Fruit fly (Drosophila melanogaster): ENCODE results near the gene CG42821.

Gene CG42821

DNA sequence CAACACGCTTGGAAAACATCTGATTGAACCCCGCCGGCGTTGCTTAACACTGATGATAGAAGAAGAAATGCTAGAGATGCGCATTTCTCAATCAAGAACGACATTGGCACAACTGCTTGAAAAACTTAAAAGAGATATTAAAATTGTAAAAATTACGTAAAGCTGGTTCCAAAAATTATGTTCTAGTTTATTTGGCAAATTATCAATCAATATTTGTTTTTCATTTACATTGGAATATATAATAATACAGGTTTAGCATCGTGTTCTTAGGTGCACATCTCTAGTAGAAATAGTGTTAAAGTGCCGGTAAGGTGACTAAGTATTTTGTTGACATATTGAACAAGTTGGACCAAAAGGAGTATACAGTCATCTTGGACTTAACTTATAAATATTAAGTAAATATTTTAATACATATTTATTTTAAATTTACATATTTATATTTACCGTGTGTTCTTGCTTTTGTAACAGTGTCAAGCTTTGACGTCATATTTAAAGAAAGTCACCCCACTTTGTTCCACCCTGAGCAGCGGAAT is 21.5 kb upstream of the CG42821 start, which contains the start of the genes Brf and sds22 (continued):
- peak; percentile 97 for TF ChIP-seq B-H2 (GFP tag; optimal IDR thresholded peaks at IDR 0.05)
- peak; percentile 80 for TF ChIP-seq ham (GFP tag; IDR thresholded peaks at IDR 0.05)
- peak; percentile 96 for TF ChIP-seq ems (GFP tag; optimal IDR thresholded peaks at IDR 0.05)
- peak; percentile 94 for TF ChIP-seq CG14667 (GFP tag; IDR thresholded peaks at IDR 0.05)
- peak; percentile 39; the same call in 1 of the 2 replicates for TF ChIP-seq bbx (GFP tag; IDR thresholded peaks at IDR 0.05; ENCODE audit: partially characterized antibody)
- peak; percentile 93 for TF ChIP-seq slp2 (GFP tag; optimal IDR thresholded peaks at IDR 0.05)
- peak; percentile 95 for TF ChIP-seq CG10654 (GFP tag; optimal IDR thresholded peaks at IDR 0.05)
- peak; percentile 98 for TF ChIP-seq zfh2 (GFP tag; optimal IDR thresholded peaks at IDR 0.05)
- TF ChIP-seq Xrp1 (GFP tag; IDR thresholded peaks at IDR 0.05) = peak; percentile 95
- no peak for TF ChIP-seq h (optimal IDR thresholded peaks at IDR 0.05)
- TF ChIP-seq CG15269 (tag; optimal IDR thresholded peaks at IDR 0.05) = peak; percentile 95
- TF ChIP-seq CG4328 (GFP tag; optimal IDR thresholded peaks at IDR 0.05) = peak; percentile 95
- peak; percentile 94 for TF ChIP-seq jumu (GFP tag; optimal IDR thresholded peaks at IDR 0.05)
- peak; percentile 96 for TF ChIP-seq zen (tag; optimal IDR thresholded peaks at IDR 0.05)
- TF ChIP-seq sr (GFP tag; IDR thresholded peaks at IDR 0.05) = peak; percentile 48; the same call in 2 of the 3 replicates
- peak; percentile 88 for TF ChIP-seq sd (tag; optimal IDR thresholded peaks at IDR 0.05)
- peak; percentile 95 for TF ChIP-seq CG5245 (GFP tag; optimal IDR thresholded peaks at IDR 0.05)
- TF ChIP-seq pzg (GFP tag; optimal IDR thresholded peaks at IDR 0.05) = peak; percentile 66
- TF ChIP-seq Tbp (GFP tag; optimal IDR thresholded peaks at IDR 0.05) = no peak
- TF ChIP-seq Rx (GFP tag; IDR thresholded peaks at IDR 0.05) = peak; percentile 84
- peak; percentile 87 for TF ChIP-seq CG11695 (GFP tag; IDR thresholded peaks at IDR 0.05)
- TF ChIP-seq vnd (GFP tag; IDR thresholded peaks at IDR 0.05; ENCODE audit: partially characterized antibody) = peak; percentile 74
- TF ChIP-seq hth (optimal IDR thresholded peaks at IDR 0.05) = no peak
- TF ChIP-seq Atf-2 (GFP tag; optimal IDR thresholded peaks at IDR 0.05) = peak; percentile 94
- peak; percentile 95 for TF ChIP-seq CG1647 (GFP tag; optimal IDR thresholded peaks at IDR 0.05)
- TF ChIP-seq lbe (GFP tag; optimal IDR thresholded peaks at IDR 0.05) = peak; percentile 93
- TF ChIP-seq ken (GFP tag; IDR thresholded peaks at IDR 0.05) = peak; percentile 93
- TF ChIP-seq CG16815 (GFP tag; optimal IDR thresholded peaks at IDR 0.05) = peak; percentile 95
- peak; percentile 81 for TF ChIP-seq CG6813 (GFP tag; optimal IDR thresholded peaks at IDR 0.05)
- peak; percentile 32 for TF ChIP-seq Dp (GFP tag; optimal IDR thresholded peaks at IDR 0.05)
- no peak for TF ChIP-seq cad (GFP tag; optimal IDR thresholded peaks at IDR 0.05)
- peak; percentile 98 for TF ChIP-seq kay (GFP tag; optimal IDR thresholded peaks at IDR 0.05)
- TF ChIP-seq CG1024 (GFP tag; IDR thresholded peaks at IDR 0.05) = peak; percentile 86
- peak; percentile 96 for TF ChIP-seq CG12659 (GFP tag; optimal IDR thresholded peaks at IDR 0.05)
- TF ChIP-seq p53 (GFP tag; optimal IDR thresholded peaks at IDR 0.05) = peak; percentile 78
- TF ChIP-seq stc (GFP tag; IDR thresholded peaks at IDR 0.05) = peak; percentile 85
- peak; percentile 98 for TF ChIP-seq gem (tag; optimal IDR thresholded peaks at IDR 0.05)
- TF ChIP-seq CG10366 (GFP tag; IDR thresholded peaks at IDR 0.05) = peak; percentile 91
- peak; percentile 86 for TF ChIP-seq dan (GFP tag; IDR thresholded peaks at IDR 0.05)
- peak; percentile 87 for TF ChIP-seq D19A (tag; optimal IDR thresholded peaks at IDR 0.05)
- peak; percentile 97 for TF ChIP-seq HmgZ (tag; optimal IDR thresholded peaks at IDR 0.05)
- peak; percentile 92 for TF ChIP-seq CG11247 (GFP tag; IDR thresholded peaks at IDR 0.05)
- peak; percentile 93 for TF ChIP-seq Dek (tag; optimal IDR thresholded peaks at IDR 0.05)
- peak; percentile 87 for TF ChIP-seq CG15514 (GFP tag; optimal IDR thresholded peaks at IDR 0.05)
- peak; percentile 88 for TF ChIP-seq CG2202 (tag; optimal IDR thresholded peaks at IDR 0.05)
- peak; percentile 98 for TF ChIP-seq CG17361 (GFP tag; IDR thresholded peaks at IDR 0.05)
- TF ChIP-seq ato (GFP tag; IDR thresholded peaks at IDR 0.05; ENCODE audit: partially characterized antibody) = no peak
- TF ChIP-seq CG9797 (GFP tag; optimal IDR thresholded peaks at IDR 0.05) = peak; percentile 53
- peak; percentile 68; the same call in 1 of the 2 replicates for TF ChIP-seq inv (GFP tag; IDR thresholded peaks at IDR 0.05; ENCODE audit: partially characterized antibody)
- peak; percentile 89 for TF ChIP-seq NC2α (GFP tag; optimal IDR thresholded peaks at IDR 0.05)
- peak; percentile 99 for TF ChIP-seq Ets65A (GFP tag)

Measured in whole organism, embryonic.